Worm (Caenorhabditis elegans) whole organism, L3 larva: ENCODE measurements around the gene F28B12.1.

Experiments
- R02D3.7 ChIP-seq: fragments of 150-350 bp; optimal IDR thresholded peaks from 2 replicates; lab custom pipeline; 2014; ENCODE audit warnings: missing biosample characterization, missing genetic modification characterization
- aly-2 ChIP-seq: fragments of 150-350 bp; optimal IDR thresholded peaks from 2 replicates; lab custom pipeline; 2014; ENCODE audit warnings: missing biosample characterization, missing genetic modification characterization
- ama-1 ChIP-seq: fragments of 150-350 bp; optimal IDR thresholded peaks from 2 replicates; lab custom pipeline; 2018
- ceh-16 ChIP-seq: sonication (generic microtip); optimal IDR thresholded peaks from 2 replicates; lab custom pipeline; 2017; ENCODE audit warnings: missing biosample characterization, missing genetic modification characterization
- ceh-28 ChIP-seq: fragments of 150-350 bp; optimal IDR thresholded peaks from 2 replicates; lab custom pipeline; 2014; ENCODE audit warnings: missing biosample characterization, missing genetic modification reagents, missing genetic modification characterization
- ceh-82 ChIP-seq: fragments of 150-350 bp; optimal IDR thresholded peaks from 2 replicates; lab custom pipeline; 2014; ENCODE audit warnings: missing biosample characterization, missing genetic modification characterization
- ceh-9 ChIP-seq: sonication (generic microtip); optimal IDR thresholded peaks from 2 replicates; lab custom pipeline; 2018; ENCODE audit warnings: missing biosample characterization, missing genetic modification characterization
- daf-12 ChIP-seq: fragments of 150-350 bp; optimal IDR thresholded peaks from 2 replicates; lab custom pipeline; 2014; ENCODE audit warnings: missing biosample characterization, missing genetic modification reagents, missing genetic modification characterization
- egl-27 ChIP-seq: sonication (generic microtip); optimal IDR thresholded peaks from 4 replicates; lab custom pipeline; 2017; ENCODE audit warnings: missing biosample characterization, missing genetic modification reagents, missing genetic modification characterization
- egl-5 ChIP-seq: fragments of 150-350 bp; optimal IDR thresholded peaks from 2 replicates; lab custom pipeline; 2017; ENCODE audit warnings: missing biosample characterization, missing genetic modification reagents, missing genetic modification characterization, inconsistent platforms
- elt-1 ChIP-seq: fragments of 150-350 bp; optimal IDR thresholded peaks from 2 replicates; lab custom pipeline; 2014; ENCODE audit warnings: missing biosample characterization, missing genetic modification characterization
- elt-2 ChIP-seq: sonication (generic microtip); optimal IDR thresholded peaks from 2 replicates; lab custom pipeline; 2016; ENCODE audit warnings: missing genetic modification reagents, mild to moderate bottlenecking, missing genetic modification characterization, missing compliant biosample characterization
- elt-3 ChIP-seq, 3 experiments: fragments of 150-350 bp in 1 of 3; sonication (generic microtip) in 2 of 3; optimal IDR thresholded peaks; 2 replicates in 2 of 3; 4 replicates in 1 of 3; lab custom pipeline; 2014 to 2017; ENCODE audit warnings: missing biosample characterization in 3 of 3, missing genetic modification characterization in 3 of 3
- eor-1 ChIP-seq, 2 experiments: fragments of 150-350 bp; optimal IDR thresholded peaks; 2 replicates each; lab custom pipeline; 2014 to 2018; ENCODE audit warnings: missing biosample characterization in 2 of 2, missing genetic modification characterization in 2 of 2
- fkh-10 ChIP-seq: sonication (generic microtip); optimal IDR thresholded peaks from 2 replicates; lab custom pipeline; 2017; ENCODE audit warnings: missing biosample characterization, missing genetic modification reagents, missing genetic modification characterization
- hmg-11 ChIP-seq: sonication (generic microtip); optimal IDR thresholded peaks from 2 replicates; lab custom pipeline; 2016; ENCODE audit warnings: missing genetic modification characterization, missing compliant biosample characterization
- lin-15B ChIP-seq: fragments of 150-350 bp; optimal IDR thresholded peaks from 2 replicates; lab custom pipeline; 2014; ENCODE audit warnings: missing biosample characterization, missing genetic modification characterization
- lin-39 ChIP-seq: fragments of 150-350 bp; optimal IDR thresholded peaks from 2 replicates; lab custom pipeline; 2018; ENCODE audit warnings: missing biosample characterization, missing genetic modification reagents, missing genetic modification characterization
- lsy-12 ChIP-seq: sonication (generic microtip); optimal IDR thresholded peaks from 2 replicates; lab custom pipeline; 2016; ENCODE audit warnings: mild to moderate bottlenecking, missing genetic modification characterization, missing compliant biosample characterization
- mdl-1 ChIP-seq: fragments of 150-350 bp; optimal IDR thresholded peaks from 2 replicates; lab custom pipeline; 2014; ENCODE audit warnings: missing biosample characterization, missing genetic modification characterization
- mml-1 ChIP-seq: fragments of 150-350 bp; sonication (generic microtip); optimal IDR thresholded peaks from 3 replicates; lab custom pipeline; 2014; ENCODE audit warnings: missing biosample characterization, missing genetic modification characterization
- nfya-1 ChIP-seq: sonication (generic microtip); optimal IDR thresholded peaks from 2 replicates; lab custom pipeline; 2017; ENCODE audit warnings: missing genetic modification characterization, mild to moderate bottlenecking, missing compliant biosample characterization, antibody characterized with exemption, moderate library complexity; ENCODE audit not compliant: insufficient read depth
- nhr-11 ChIP-seq: fragments of 150-350 bp; optimal IDR thresholded peaks from 2 replicates; lab custom pipeline; 2014; ENCODE audit warnings: missing biosample characterization, missing genetic modification characterization
- nhr-25 ChIP-seq: sonication (generic microtip); optimal IDR thresholded peaks from 2 replicates; lab custom pipeline; 2017; ENCODE audit warnings: missing biosample characterization, missing genetic modification characterization
- nhr-67 ChIP-seq: fragments of 150-350 bp; optimal IDR thresholded peaks from 2 replicates; lab custom pipeline; 2014; ENCODE audit warnings: missing biosample characterization, missing genetic modification characterization
- nhr-76 ChIP-seq: fragments of 150-350 bp; sonication (generic microtip); optimal IDR thresholded peaks from 5 replicates; lab custom pipeline; 2014; ENCODE audit warnings: missing biosample characterization, missing genetic modification characterization
- pha-4 ChIP-seq: fragments of 150-350 bp; optimal IDR thresholded peaks from 2 replicates; lab custom pipeline; 2014; ENCODE audit warnings: missing biosample characterization, missing genetic modification reagents, missing genetic modification characterization
- skn-1 ChIP-seq: fragments of 150-350 bp; optimal IDR thresholded peaks from 2 replicates; lab custom pipeline; 2014; ENCODE audit warnings: missing biosample characterization, missing genetic modification characterization
- snpc-4 ChIP-seq: fragments of 150-350 bp; optimal IDR thresholded peaks from 2 replicates; lab custom pipeline; 2014; ENCODE audit warnings: missing biosample characterization, missing genetic modification characterization
- unc-39 ChIP-seq: sonication (generic microtip); optimal IDR thresholded peaks from 4 replicates; lab custom pipeline; 2017; ENCODE audit warnings: missing biosample characterization, missing genetic modification characterization
- unc-62 ChIP-seq: fragments of 150-350 bp; sonication (generic microtip); optimal IDR thresholded peaks from 4 replicates; lab custom pipeline; 2014; ENCODE audit warnings: missing biosample characterization, missing genetic modification reagents, missing genetic modification characterization
- zag-1 ChIP-seq: fragments of 150-350 bp; optimal IDR thresholded peaks from 2 replicates; lab custom pipeline; 2014; ENCODE audit warnings: missing biosample characterization, missing genetic modification characterization
- ztf-4 ChIP-seq: fragments of 150-350 bp; optimal IDR thresholded peaks from 2 replicates; lab custom pipeline; 2014; ENCODE audit warnings: missing biosample characterization, missing genetic modification characterization

The F28B12.1 gene

DNA sequence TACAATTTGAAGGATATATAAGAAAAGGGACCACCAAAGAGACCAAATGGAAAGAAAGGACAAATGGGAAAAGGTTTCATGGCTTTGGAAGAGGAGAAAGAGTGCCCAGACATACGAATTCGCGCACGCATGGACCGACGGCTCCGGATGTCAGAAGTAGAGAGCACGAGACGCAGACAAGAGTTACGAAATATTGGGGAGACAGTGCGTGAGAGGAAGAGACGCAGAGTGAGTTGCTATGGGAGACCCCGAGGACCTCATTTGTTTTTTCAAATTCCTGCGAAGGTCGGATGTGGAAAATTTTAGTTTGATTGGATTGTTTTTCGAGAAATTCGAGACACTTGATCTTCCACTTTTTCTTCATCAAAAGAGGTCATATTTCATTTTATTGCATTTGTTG is 23.9 kb downstream of the F28B12.1 start:
- TF ChIP-seq egl-5 (tag; lab: Kevin White, UChicago) (peak; percentile 28), aly-2 (tag; lab: Kevin White, UChicago) (no peak), ceh-28 (no peak), fkh-10 (GFP tag; lab: Kevin White, UChicago) (peak; percentile 7), lin-39 (peak; percentile 57), nfya-1 (tag; lab: Kevin White, UChicago) (peak; percentile 60), R02D3.7 (tag; lab: Kevin White, UChicago) (no peak), ceh-9 (tag; lab: Kevin White, UChicago) (no peak), unc-39 (tag; lab: Kevin White, UChicago) (no peak), snpc-4 (tag; lab: Kevin White, UChicago) (peak; percentile 78), daf-12 (tag; lab: Kevin White, UChicago) (no peak), nhr-76 (no peak)
- TF ChIP-seq, all 47 proteins: peak for 5

DNA sequence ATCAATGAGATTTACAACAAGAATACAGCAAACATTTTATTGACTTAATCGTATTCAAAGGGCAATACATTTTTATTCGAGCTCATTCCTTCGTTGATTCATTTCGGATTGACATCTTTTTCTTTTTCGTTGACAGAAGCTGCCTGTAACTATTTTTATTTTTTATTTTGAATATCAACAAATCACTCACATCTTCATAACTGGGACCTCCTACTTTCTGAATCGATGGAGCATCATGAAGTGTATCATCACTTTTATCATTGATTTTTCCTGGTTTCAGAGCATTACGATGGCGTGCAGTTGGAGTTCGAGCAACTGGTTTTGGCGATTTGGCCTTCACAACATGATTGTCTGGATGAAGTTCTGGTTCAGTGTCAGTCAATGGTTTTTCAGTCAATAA is 25.3 kb downstream of the F28B12.1 start, which contains the start of gene B0034.1:
TSS of gene B0034.1 (plus strand) at position 301 of the 400 bp plus-strand sequence.
- TF ChIP-seq elt-3 (tag; optimal IDR thresholded peaks at IDR 0.05; lab: Kevin White, UChicago): no peak
- TF ChIP-seq nhr-67 (tag; lab: Kevin White, UChicago): no peak
- TF ChIP-seq skn-1 (tag; lab: Kevin White, UChicago): no peak
- no peak for TF ChIP-seq daf-12 (tag; lab: Kevin White, UChicago)
- TF ChIP-seq nhr-76: no peak
- TF ChIP-seq eor-1 (tag; optimal IDR thresholded peaks at IDR 0.05; lab: Kevin White, UChicago): no peak
- no peak for TF ChIP-seq unc-39 (tag; lab: Kevin White, UChicago)
- no peak for TF ChIP-seq fkh-10 (GFP tag; lab: Kevin White, UChicago)
- no peak for TF ChIP-seq R02D3.7 (tag; lab: Kevin White, UChicago)
- TF ChIP-seq lin-15B: no peak
- TF ChIP-seq unc-62 (GFP tag; lab: Kevin White, UChicago): no peak
- no peak for TF ChIP-seq aly-2 (tag; lab: Kevin White, UChicago)
- TF ChIP-seq hmg-11 (tag; lab: Kevin White, UChicago): no peak
- TF ChIP-seq elt-2 (tag; lab: Kevin White, UChicago): no peak
- no peak for TF ChIP-seq ztf-4 (tag; lab: Kevin White, UChicago)
- no peak for TF ChIP-seq snpc-4 (tag; lab: Kevin White, UChicago)
- no peak for TF ChIP-seq egl-5 (tag; lab: Kevin White, UChicago)
- TF ChIP-seq pha-4 (tag; lab: Kevin White, UChicago): no peak
- no peak for TF ChIP-seq mdl-1 (tag; lab: Kevin White, UChicago)

DNA sequence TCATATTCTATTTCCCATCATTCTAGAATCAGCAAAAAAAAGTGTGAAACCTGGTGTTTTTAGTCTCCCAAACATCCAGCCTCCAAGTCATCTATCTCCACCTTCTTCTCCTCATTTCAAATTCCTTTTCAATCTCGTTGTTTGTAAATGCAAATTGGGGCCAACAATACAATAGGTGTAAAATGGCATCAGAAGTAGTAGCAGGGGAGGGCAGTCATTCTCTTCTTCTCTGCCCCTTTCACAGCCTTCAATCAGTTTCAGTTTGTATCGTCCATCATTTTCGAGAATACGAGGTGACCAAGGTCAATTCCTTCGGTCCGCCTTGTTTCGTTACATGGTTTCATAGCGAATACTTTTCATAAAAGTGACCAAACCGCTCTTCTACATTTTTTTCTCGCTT is 26.6 kb downstream of the F28B12.1 start, which contains the start of gene B0034.4:
TSS of gene B0034.4 (minus strand) at position 229 of the 400 bp plus-strand sequence.
- no peak for TF ChIP-seq egl-27 (tag; lab: Kevin White, UChicago)
- TF ChIP-seq nhr-25 (tag; lab: Kevin White, UChicago): peak; percentile 21

DNA sequence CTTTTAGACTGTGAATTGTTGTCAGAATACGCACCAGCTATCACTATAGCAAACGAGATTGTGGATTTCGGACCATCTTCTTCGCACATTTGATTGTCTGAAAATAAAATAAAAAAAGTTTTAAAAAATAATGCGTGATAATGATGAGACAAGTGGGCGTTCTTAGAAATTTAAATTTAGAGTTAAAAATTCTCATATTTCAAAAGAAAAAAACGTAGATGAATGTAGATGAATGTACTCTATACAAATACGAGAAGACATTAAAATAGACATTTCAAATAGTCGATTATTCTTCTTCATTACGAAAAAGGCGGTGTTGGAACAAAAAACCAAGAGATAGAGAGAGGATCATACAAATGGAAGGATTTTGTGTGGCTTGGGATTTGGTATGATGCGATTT is 32.2 kb downstream of the F28B12.1 start, which contains the start of gene B0034.5:
TSS of gene B0034.5 (minus strand) at position 101 of the 400 bp plus-strand sequence.
- TF ChIP-seq egl-27 (tag; lab: Kevin White, UChicago): no peak
- no peak for TF ChIP-seq zag-1 (tag; lab: Kevin White, UChicago)
- TF ChIP-seq ceh-16: no peak
- TF ChIP-seq elt-1 (tag; lab: Kevin White, UChicago): no peak
- no peak for TF ChIP-seq nhr-11 (tag; lab: Kevin White, UChicago)
- TF ChIP-seq lsy-12 (tag; lab: Kevin White, UChicago): no peak
- no peak for TF ChIP-seq mdl-1 (tag; lab: Kevin White, UChicago)
- TF ChIP-seq ceh-9 (tag; lab: Kevin White, UChicago): no peak
- TF ChIP-seq mml-1 (tag; lab: Kevin White, UChicago): no peak
- TF ChIP-seq nfya-1 (tag; lab: Kevin White, UChicago): no peak
- no peak for TF ChIP-seq unc-62 (GFP tag; lab: Kevin White, UChicago)
- TF ChIP-seq nhr-67 (tag; lab: Kevin White, UChicago): no peak
- no peak for TF ChIP-seq ceh-82 (tag; lab: Kevin White, UChicago)
- TF ChIP-seq egl-5 (tag; lab: Kevin White, UChicago): no peak
- TF ChIP-seq R02D3.7 (tag; lab: Kevin White, UChicago): no peak
- TF ChIP-seq ama-1 (lab: Kevin White, UChicago): no peak

DNA sequence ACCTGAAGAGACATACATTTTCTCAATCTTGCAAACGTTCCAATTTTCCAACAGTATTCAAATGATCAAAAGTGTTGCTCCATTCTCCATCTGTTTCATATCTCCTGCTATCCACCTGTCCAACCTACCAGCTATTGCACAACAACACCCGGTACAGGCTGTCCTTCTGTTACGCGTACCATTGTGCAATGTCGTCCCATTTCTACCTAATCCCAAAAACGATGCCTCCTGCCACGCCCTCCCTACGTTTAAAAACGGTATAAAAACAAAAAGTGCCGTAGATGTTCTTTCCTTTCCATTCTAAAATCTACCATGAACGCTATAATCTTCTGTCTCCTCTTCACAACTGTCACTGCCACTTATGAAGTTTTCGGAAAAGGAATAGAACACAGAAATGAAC is 45.5 kb downstream of the F28B12.1 start, which contains the start of gene ins-2:
TSS of gene ins-2 (plus strand) at position 301 of the 400 bp plus-strand sequence.
- TF ChIP-seq lin-39: no peak
- TF ChIP-seq aly-2 (tag; lab: Kevin White, UChicago): no peak
- TF ChIP-seq daf-12 (tag; lab: Kevin White, UChicago): no peak
- TF ChIP-seq egl-27 (tag; lab: Kevin White, UChicago): no peak
- TF ChIP-seq elt-2 (tag; lab: Kevin White, UChicago): no peak
- no peak for TF ChIP-seq lsy-12 (tag; lab: Kevin White, UChicago)
